Worm (Caenorhabditis elegans) whole organism, late embryonic: Measurements from ENCODE around the gene F59A6.10.

ENCODE experiments used
- C38D4.7 ChIP-seq: fragments of 200-800 bp; sonication (Bioruptor generic); optimal IDR thresholded peaks from 2 replicates; lab custom pipeline; 2018; ENCODE audit warnings: mild to moderate bottlenecking, missing genetic modification characterization, moderate library complexity, missing compliant biosample characterization
- ama-1 ChIP-seq: fragments of 150-350 bp; optimal IDR thresholded peaks from 2 replicates; lab custom pipeline; 2014
- ceh-2 ChIP-seq: sonication (generic microtip); optimal IDR thresholded peaks from 2 replicates; lab custom pipeline; 2016; ENCODE audit warnings: missing genotype, missing genetic modification characterization, missing compliant biosample characterization
- fax-1 ChIP-seq: sonication (generic microtip); optimal IDR thresholded peaks from 2 replicates; lab custom pipeline; 2016; ENCODE audit warnings: missing genotype, missing genetic modification characterization, missing compliant biosample characterization
- hlh-13 ChIP-seq: fragments of 200-800 bp; sonication (Bioruptor generic); optimal IDR thresholded peaks from 2 replicates; lab custom pipeline; 2018; ENCODE audit warnings: mild to moderate bottlenecking, missing genetic modification characterization, missing compliant biosample characterization
- pag-3 ChIP-seq: sonication (generic microtip); optimal IDR thresholded peaks from 2 replicates; lab custom pipeline; 2016; ENCODE audit warnings: missing compliant biosample characterization, missing genetic modification characterization, borderline replicate concordance
- pqm-1 ChIP-seq: sonication (generic microtip); optimal IDR thresholded peaks from 2 replicates; lab custom pipeline; 2016; ENCODE audit warnings: missing genetic modification characterization, missing compliant biosample characterization
- tbx-2 ChIP-seq: sonication (generic microtip); optimal IDR thresholded peaks from 2 replicates; lab custom pipeline; 2016; ENCODE audit warnings: missing genetic modification characterization, missing compliant biosample characterization

ce11 chrII:4981682-4982404 lies 21.9 kb upstream of the F59A6.10 start:
- TF ChIP-seq pqm-1 (tag; lab: Kevin White, UChicago), result no peak
- no peak for TF ChIP-seq hlh-13 (GFP tag; lab: Kevin White, UChicago)
- TF ChIP-seq pag-3 (tag; lab: Kevin White, UChicago), result no peak
- TF ChIP-seq ama-1 (lab: Kevin White, UChicago), result no peak
- no peak for TF ChIP-seq tbx-2 (tag; lab: Kevin White, UChicago)
- TF ChIP-seq ceh-2 (tag; lab: Kevin White, UChicago), result no peak
- TF ChIP-seq fax-1 (tag; lab: Kevin White, UChicago), result no peak
- no peak for TF ChIP-seq C38D4.7
